Fruit fly (Drosophila melanogaster) Kc167 (cell line): Measurements from ENCODE around the gene sif.

ENCODE experiments used
- Myc ChIP-seq: fragments of >200 bp; optimal IDR thresholded peaks from 2 replicates; lab custom pipeline; 2017; ENCODE audit warnings: missing external identifiers
- Sin3A ChIP-seq: fragments of >200 bp; optimal IDR thresholded peaks from 2 replicates; lab custom pipeline; 2018; ENCODE audit warnings: missing external identifiers
- h ChIP-seq: fragments of >200 bp; optimal IDR thresholded peaks from 3 replicates; lab custom pipeline; 2018; ENCODE audit warnings: missing external identifiers
- insv ChIP-seq: fragments of >200 bp; optimal IDR thresholded peaks from 3 replicates; lab custom pipeline; 2018; ENCODE audit warnings: missing external identifiers
- psq ChIP-seq: fragments of >200 bp; optimal IDR thresholded peaks from 2 replicates; lab custom pipeline; 2017; ENCODE audit warnings: missing external identifiers
- ttk ChIP-seq: sonication (Bioruptor generic); optimal IDR thresholded peaks from 2 replicates; lab custom pipeline; 2017; ENCODE audit warnings: missing external identifiers

The sif gene

DNA sequence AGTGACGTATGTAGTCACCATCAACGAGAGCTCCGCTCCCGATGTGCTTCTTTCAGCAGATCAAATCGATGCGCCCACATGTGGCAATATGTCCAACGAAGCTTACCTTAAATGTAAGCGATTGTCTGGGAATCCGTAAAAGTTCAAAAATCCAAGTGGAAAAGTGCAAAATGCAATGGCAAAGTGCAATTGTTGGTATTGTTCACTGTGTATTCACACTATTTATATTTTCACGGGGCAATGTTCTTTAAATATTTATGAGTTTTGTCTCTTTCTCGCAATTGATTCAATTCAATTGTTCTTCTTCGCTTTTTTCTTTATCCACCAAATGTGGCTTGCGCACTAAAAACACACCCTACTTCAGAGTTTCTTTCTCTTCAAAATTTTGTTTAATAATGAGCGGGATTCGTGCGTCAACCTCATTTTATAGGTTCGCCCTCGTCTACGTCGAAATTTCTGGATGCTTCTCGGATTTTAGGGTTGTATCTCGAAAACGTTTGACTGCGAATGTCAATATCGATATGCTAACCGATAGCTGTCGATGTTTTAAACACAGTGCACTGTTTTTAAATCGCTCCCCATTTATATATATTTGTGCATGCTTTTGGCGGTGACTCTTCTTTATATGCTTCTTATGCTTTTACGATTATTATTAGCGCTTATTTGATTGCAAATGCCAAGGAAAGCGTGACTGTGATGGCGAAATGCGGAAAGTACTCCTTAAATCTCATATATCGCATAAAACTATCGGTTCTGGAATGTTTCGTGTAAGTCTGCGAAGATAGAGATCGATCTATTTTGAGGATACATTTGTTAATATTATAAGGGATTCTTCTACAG is 94.2 kb downstream of the sif start, which contains the start of gene DnaJ-1:
DnaJ-1 (minus strand) TSS at position 450 of the 840 bp plus-strand sequence.
- TF ChIP-seq insv (lab: Kevin White, UChicago) (no peak), Myc (lab: Kevin White, UChicago) (no peak), h (lab: Kevin White, UChicago) (no peak), Sin3A (lab: Kevin White, UChicago) (no peak), psq (lab: Kevin White, UChicago) (no peak), ttk (lab: Kevin White, UChicago) (no peak)

DNA sequence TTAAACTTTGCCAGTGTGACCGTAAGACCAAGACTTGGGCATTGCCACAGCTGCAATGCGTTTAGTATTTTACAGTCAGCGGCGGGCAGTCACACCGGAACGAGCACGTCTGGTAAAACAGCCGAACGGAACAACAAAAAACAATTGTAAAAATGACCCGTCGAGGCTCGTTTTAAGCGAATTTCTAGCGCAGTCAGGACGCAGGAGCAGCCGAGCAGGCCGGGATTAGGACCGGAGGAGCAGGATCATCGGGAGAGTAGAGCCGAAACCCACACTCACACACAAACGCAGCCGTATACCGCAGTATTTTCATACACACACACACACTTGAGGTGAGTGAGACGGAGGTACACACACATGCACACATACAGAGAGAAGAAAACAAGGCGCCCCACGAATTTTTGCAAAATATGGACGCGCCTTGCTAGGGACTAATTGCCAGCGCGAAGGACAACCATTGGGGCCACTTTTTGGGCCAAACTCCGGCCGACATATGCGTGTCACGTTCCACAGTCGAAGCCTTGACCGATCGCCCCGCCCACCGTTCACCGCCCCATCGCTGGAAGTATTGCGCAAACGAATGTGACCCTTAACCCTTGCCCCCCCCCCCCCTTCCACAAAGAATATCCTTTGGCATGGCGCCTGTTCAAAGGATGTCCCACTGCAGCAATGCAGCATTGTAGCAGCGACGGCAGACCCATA is 95.3 kb downstream of the sif start, which contains the start of gene Usp47:
Usp47 (plus strand) TSS at position 71 of the 702 bp plus-strand sequence.
- TF ChIP-seq Sin3A (lab: Kevin White, UChicago) (no peak), psq (lab: Kevin White, UChicago) (no peak), h (lab: Kevin White, UChicago) (no peak), insv (lab: Kevin White, UChicago) (no peak), Myc (lab: Kevin White, UChicago) (no peak), ttk (lab: Kevin White, UChicago) (no peak)

DNA sequence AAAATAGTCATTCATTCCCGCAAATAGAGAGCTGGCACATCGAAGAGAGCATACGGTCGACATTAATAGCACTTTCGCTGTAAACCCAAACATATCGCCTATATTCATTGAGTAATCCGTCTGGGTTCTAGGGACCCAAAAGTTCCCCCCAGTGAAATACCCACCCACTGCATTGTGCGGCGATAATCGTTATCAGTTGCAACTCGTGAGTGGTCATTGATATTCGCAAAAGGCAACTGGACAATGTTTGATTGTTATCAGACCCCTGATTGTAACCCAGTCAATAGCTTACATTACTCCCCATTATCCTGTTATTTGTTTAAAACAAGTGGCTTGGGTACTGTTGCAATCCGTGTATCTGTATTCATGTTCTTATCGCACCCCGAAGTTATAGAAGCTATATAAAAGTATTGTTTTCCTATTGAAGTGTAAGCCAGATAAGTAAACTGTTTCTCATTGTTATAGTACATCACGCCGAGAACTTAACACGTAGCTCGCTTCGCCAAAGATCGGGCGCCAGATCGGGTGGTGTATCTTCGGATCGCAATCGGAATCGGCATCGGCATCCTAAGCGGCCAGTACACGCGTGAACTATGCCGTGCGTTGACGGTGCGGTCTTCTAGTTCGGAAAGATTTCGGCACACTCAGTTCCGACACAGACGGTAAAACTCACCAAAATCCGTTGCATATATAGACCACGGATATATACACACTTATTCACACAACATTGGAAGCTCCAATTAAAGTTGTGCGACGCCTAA is 96.1 kb downstream of the sif start:
- TF ChIP-seq Sin3A (lab: Kevin White, UChicago) (no peak), psq (lab: Kevin White, UChicago) (no peak), insv (lab: Kevin White, UChicago) (no peak), ttk (lab: Kevin White, UChicago) (no peak), Myc (lab: Kevin White, UChicago) (no peak), h (lab: Kevin White, UChicago) (no peak)

DNA sequence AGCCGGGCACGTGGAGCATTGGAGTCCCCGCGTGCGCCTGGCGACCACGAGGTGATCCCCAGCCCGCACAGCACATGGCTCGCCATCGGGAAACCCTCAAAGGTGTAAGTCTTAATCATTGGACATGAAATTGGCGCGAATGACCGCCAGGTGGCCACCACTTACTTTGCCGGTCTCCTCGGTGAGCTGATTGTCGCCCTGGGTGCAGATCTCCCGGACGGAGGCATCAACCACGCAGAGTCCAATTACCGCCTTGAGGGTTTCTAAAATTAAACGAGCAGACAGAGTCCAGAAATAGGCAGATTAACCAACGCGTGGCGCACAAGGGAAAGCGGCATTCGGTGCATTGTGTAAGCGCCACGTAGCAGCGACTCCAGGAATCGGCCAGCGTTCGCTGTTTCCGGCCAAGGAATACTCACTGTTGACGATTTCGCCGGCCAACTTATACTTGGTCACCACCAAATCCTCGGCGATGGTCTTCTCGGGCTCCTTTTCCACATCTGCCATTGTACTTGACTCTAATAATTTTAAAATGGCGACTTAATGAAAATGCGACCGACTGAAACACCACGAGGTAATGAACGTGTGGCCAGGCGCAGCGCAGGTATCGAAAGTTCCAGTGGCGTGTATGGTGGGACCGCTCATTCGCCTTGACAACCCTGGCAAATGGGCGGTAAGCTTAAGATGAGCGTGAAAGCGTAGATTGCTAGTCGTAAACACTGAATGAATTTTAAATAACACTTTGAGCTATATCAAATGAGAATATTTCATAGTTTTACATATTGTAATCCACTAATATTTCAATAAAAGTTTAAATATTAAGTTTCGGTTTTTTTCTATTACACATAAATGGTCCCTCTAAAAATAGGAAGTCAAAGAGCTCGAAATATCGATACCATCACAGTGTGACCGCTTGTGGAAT is 107.5 kb downstream of the sif start, which contains the start of gene CG10576:
CG10576 (minus strand) TSS at position 781 of the 922 bp plus-strand sequence.
- no peak for TF ChIP-seq h (lab: Kevin White, UChicago)
- no peak for TF ChIP-seq insv (lab: Kevin White, UChicago)
- no peak for TF ChIP-seq Sin3A (lab: Kevin White, UChicago)
- TF ChIP-seq psq (lab: Kevin White, UChicago): no peak

DNA sequence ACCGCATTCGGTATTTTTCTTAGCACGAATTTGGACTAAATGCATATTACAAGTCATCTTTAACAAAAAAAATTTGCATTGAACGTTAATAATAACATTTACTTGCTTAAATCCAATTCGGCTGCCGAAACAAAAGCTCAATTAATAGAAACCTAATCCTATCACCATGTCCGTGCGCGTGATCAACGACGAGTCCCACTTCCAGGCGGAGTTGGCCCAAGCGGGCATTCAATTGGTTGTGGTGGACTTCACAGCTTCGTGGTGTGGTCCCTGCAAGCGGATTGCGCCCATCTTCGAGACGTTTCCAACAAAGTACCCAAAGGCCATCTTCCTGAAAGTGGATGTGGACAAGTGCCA is 108.1 kb downstream of the sif start, which contains the start of gene Txl:
Txl (plus strand) TSS at position 3 of the 357 bp plus-strand sequence.
- TF ChIP-seq psq (lab: Kevin White, UChicago) (no peak), ttk (lab: Kevin White, UChicago) (no peak), Sin3A (lab: Kevin White, UChicago) (no peak), h (lab: Kevin White, UChicago) (no peak), insv (lab: Kevin White, UChicago) (no peak), Myc (lab: Kevin White, UChicago) (no peak)

DNA sequence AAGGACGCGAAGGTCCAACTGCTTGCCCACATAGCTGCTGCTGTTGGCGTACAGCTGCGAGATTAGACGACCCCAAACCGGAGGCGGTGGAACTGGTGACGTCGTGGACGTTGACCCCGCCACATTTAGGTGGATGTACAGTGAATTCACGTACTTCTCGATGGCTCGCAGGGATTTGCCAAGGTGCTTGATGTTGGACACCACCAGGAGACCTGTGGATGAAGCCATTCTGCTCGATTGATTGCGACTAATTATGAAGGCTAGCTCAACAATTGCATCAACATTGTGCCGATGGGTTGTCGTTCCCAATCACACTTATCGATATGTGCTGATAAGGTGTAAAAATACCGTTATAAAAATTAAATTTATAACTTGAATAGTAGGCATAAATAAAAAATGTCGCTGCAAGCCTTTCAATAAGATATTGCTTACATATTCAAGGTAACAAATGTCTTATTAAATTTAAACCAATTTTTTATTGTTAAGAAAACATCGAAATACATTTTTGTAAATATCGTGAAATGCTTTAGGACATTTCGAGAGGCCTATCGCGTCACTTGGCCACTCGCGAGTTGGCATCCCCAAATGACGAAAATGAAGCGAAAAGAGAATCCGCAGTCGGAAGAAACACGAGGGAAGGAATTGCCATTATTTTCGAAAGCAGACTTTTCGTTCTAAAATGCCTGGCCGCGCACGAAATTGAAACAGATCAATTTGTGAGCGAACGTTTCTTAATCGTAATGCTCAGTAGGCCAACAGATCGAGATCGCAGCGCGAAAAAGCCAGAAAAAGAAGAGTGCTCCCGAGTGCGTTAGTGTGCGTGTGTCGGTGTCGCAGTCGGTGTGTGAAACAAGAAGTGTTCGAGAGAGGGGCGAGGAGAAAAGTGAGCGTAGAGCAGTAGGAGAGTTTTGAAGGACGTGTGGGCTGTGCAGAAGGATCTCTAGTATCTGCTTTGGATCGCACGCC is 111.1 kb downstream of the sif start, which contains the start of the genes Ppat-Dpck and scny:
Ppat-Dpck (minus strand) TSS at position 263 of the 966 bp plus-strand sequence.
scny (plus strand) TSS at position 471 of the 966 bp plus-strand sequence.
- TF ChIP-seq Myc (lab: Kevin White, UChicago) (no peak), ttk (lab: Kevin White, UChicago) (no peak), psq (lab: Kevin White, UChicago) (peak; percentile 65)

DNA sequence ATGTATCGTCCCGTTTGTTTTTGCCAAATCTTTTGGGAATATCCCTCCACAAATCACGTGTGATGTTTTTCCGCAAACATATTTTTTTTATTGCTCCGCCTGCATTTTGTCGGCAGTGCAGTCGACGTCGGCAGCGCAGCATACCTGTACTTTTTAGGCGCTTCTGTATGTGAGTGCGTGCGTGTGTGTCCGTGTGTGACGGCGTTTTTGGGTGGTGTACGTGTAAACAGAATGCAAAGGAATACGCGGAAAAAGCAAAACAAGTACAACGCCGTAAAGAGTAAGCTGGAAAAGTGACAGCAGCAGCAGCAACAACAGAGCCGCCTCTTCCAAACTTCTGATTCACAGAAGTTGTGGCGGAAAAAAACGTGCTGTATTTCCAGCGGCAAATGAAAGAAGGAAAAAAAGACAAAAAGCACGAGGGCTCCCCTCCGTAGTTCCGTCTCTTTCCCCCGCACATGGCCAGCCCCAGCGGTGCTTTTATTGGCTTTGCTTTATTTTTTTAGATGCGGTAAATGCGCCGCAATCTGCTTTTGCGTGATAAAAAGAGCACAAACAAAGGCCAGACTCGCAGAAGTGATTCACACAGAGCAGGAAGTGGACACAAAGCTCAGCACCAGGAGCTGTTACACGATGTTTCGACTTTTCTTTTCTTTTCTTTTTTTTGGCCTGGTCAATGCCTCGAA is 112.5 kb downstream of the sif start:
- TF ChIP-seq insv (lab: Kevin White, UChicago) (no peak), Sin3A (lab: Kevin White, UChicago) (no peak), ttk (lab: Kevin White, UChicago) (peak; percentile 24), psq (lab: Kevin White, UChicago) (no peak), Myc (lab: Kevin White, UChicago) (no peak), h (lab: Kevin White, UChicago) (no peak)

DNA sequence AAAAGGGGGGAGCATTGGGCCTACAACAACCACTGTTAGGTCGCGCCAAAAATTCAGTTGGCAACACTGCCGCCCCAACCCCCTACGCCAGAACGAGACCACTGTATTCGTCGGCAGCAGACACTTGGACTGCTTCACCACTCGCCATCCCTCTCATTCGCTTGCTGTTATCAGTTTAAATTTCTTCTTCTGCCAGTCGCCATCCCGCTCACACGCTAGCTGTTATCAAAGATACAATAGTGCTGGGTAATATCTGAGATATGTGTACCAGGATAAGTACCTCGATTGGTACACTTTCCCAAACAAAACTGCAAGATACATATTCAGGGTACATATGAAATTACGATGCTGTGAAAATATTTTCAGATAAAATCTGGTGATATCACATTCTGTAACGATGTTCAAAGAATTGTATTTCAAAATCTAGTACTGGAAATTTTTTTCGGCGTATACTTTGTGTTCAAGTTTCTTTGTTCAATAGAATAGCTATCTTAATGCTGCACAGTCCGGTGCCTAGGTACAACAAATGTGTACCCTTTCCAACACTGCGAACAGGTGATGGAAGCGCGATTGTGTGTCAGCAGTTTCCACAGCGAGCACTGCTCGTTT is 113.2 kb downstream of the sif start:
- TF ChIP-seq Sin3A (lab: Kevin White, UChicago) (no peak), h (lab: Kevin White, UChicago) (no peak), psq (lab: Kevin White, UChicago) (no peak), ttk (lab: Kevin White, UChicago) (no peak)
